Worm (Caenorhabditis elegans) whole organism, young adult: Measurements from ENCODE around the gene K07F5.8.

Experiments used
- D2030.7 ChIP-seq: fragments of 200-800 bp; sonication (Bioruptor generic); IDR thresholded peaks from 2 replicates; pipeline ENCODE4 v1.3.6; 2022; ENCODE audit warnings: missing genetic modification reagents, missing genetic modification characterization, missing compliant biosample characterization
- F49E8.2 ChIP-seq: sonication (generic microtip); optimal IDR thresholded peaks from 3 replicates; lab custom pipeline; 2017; ENCODE audit warnings: missing genetic modification characterization, mild to moderate bottlenecking, missing compliant biosample characterization, antibody characterized with exemption, moderate library complexity; ENCODE audit not compliant: insufficient read depth
- efl-1 ChIP-seq: fragments of 150-350 bp; optimal IDR thresholded peaks from 2 replicates; lab custom pipeline; 2014; ENCODE audit warnings: missing biosample characterization, missing genetic modification reagents, missing genetic modification characterization
- egrh-3 ChIP-seq: fragments of 200-800 bp; sonication (Bioruptor generic); IDR thresholded peaks from 2 replicates; pipeline ENCODE4 v1.3.6; 2022; ENCODE audit warnings: missing genetic modification reagents, missing genetic modification characterization, missing compliant biosample characterization
- nfya-1 ChIP-seq: sonication (generic microtip); optimal IDR thresholded peaks from 2 replicates; lab custom pipeline; 2017; ENCODE audit warnings: antibody characterized with exemption, missing compliant biosample characterization, missing genetic modification characterization, borderline replicate concordance; ENCODE audit not compliant: insufficient read depth
- nhr-27 ChIP-seq: fragments of 200-800 bp; sonication (Bioruptor generic); optimal IDR thresholded peaks from 2 replicates; lab custom pipeline; 2018; ENCODE audit warnings: mild to moderate bottlenecking, missing genetic modification characterization, moderate library complexity, missing compliant biosample characterization
- snpc-4 ChIP-seq, 5 experiments: fragments of 150-350 bp in 1 of 5; sonication (generic microtip) in 4 of 5; optimal IDR thresholded peaks; 2 replicates each; lab custom pipeline; 2014 to 2018; ENCODE audit warnings: missing genetic modification characterization in 5 of 5, missing biosample characterization in 3 of 5, antibody characterized with exemption in 2 of 5, mild to moderate bottlenecking in 2 of 5, missing compliant biosample characterization in 2 of 5, missing genotype in 2 of 5, moderate library complexity in 2 of 5, missing genetic modification reagents in 1 of 5
- unc-62 ChIP-seq: fragments of 150-350 bp; optimal IDR thresholded peaks from 2 replicates; lab custom pipeline; 2014; ENCODE audit warnings: missing biosample characterization, missing genetic modification reagents, missing genetic modification characterization

ce11 chrIV:9840984-9841590 is 8.4 kb downstream of the K07F5.8 start, which contains the start of the genes kin-24 and msp-56:
- TF ChIP-seq egrh-3 (GFP tag; lab: Robert Waterston, UW) (no peak), snpc-4 (GFP tag; optimal IDR thresholded peaks at IDR 0.05; lab: Kevin White, UChicago) (no peak), snpc-4 (tag; optimal IDR thresholded peaks at IDR 0.05; lab: Kevin White, UChicago) (no peak), efl-1 (GFP tag; lab: Kevin White, UChicago) (no peak), F49E8.2 (no peak), D2030.7 (GFP tag; lab: Robert Waterston, UW) (no peak), unc-62 (no peak), nfya-1 (tag; lab: Kevin White, UChicago) (no peak), nhr-27 (tag; lab: Kevin White, UChicago) (no peak)
